Fruit fly (Drosophila melanogaster) whole organism, adult: ENCODE measurements around the gene jet.
A peak's percentile ranks its signal among the peaks of the same experiment; 100 is the strongest.

Source experiments
- CG11617 ChIP-seq: fragments of 200-800 bp; sonication (Bioruptor generic); optimal IDR thresholded peaks from 2 replicates; lab custom pipeline; 2017; ENCODE audit warnings: mild to moderate bottlenecking, missing biosample characterization, missing genetic modification reagents, missing genetic modification characterization
- CG12768 ChIP-seq: fragments of 200-800 bp; sonication (Bioruptor generic); optimal IDR thresholded peaks from 2 replicates; lab custom pipeline; 2017; ENCODE audit warnings: missing biosample characterization, missing genetic modification characterization, mild to moderate bottlenecking, moderate library complexity, missing genetic modification reagents
- CG14711 ChIP-seq: fragments of 200-800 bp; sonication (Bioruptor generic); optimal IDR thresholded peaks from 2 replicates; lab custom pipeline; 2018; ENCODE audit warnings: missing biosample characterization, mild to moderate bottlenecking, missing genetic modification characterization, moderate library complexity
- CG1620 ChIP-seq: fragments of 200-800 bp; sonication (Bioruptor generic); optimal IDR thresholded peaks from 2 replicates; lab custom pipeline; 2016; ENCODE audit warnings: missing biosample characterization, missing genetic modification characterization
- CG33017 ChIP-seq: fragments of 200-800 bp; sonication (Bioruptor generic); optimal IDR thresholded peaks from 2 replicates; lab custom pipeline; 2018; ENCODE audit warnings: missing biosample characterization, mild to moderate bottlenecking, missing genetic modification characterization, moderate library complexity
- CG5204 ChIP-seq: fragments of 200-800 bp; sonication (Bioruptor generic); optimal IDR thresholded peaks from 2 replicates; lab custom pipeline; 2016; ENCODE audit warnings: missing biosample characterization, missing genetic modification characterization
- CG7045 ChIP-seq: fragments of 200-800 bp; sonication (Bioruptor generic); optimal IDR thresholded peaks from 2 replicates; lab custom pipeline; 2017; ENCODE audit warnings: missing biosample characterization, mild to moderate bottlenecking, missing genetic modification characterization
- CG7101 ChIP-seq: fragments of 200-800 bp; sonication (Bioruptor generic); optimal IDR thresholded peaks from 2 replicates; lab custom pipeline; 2018; ENCODE audit warnings: missing biosample characterization, mild to moderate bottlenecking, missing genetic modification characterization, moderate library complexity
- Clk ChIP-seq: fragments of 200-800 bp; sonication (Bioruptor generic); optimal IDR thresholded peaks from 2 replicates; lab custom pipeline; 2017; ENCODE audit warnings: missing biosample characterization, missing genetic modification characterization
- Crg-1 ChIP-seq: fragments of 200-800 bp; sonication (Bioruptor generic); optimal IDR thresholded peaks from 2 replicates; lab custom pipeline; 2016; ENCODE audit warnings: missing biosample characterization, missing genetic modification characterization
- Hr96 ChIP-seq: fragments of 200-800 bp; sonication (Bioruptor generic); optimal IDR thresholded peaks from 2 replicates; lab custom pipeline; 2016; ENCODE audit warnings: missing biosample characterization, missing genetic modification characterization
- Mnt ChIP-seq: fragments of 200-800 bp; sonication (Bioruptor generic); optimal IDR thresholded peaks from 2 replicates; lab custom pipeline; 2016; ENCODE audit warnings: missing biosample characterization, mild to moderate bottlenecking, missing genetic modification characterization
- bab1 ChIP-seq: fragments of 200-800 bp; sonication (Bioruptor generic); optimal IDR thresholded peaks from 3 replicates; lab custom pipeline; 2019; ENCODE audit warnings: missing biosample characterization, mild to moderate bottlenecking, missing genetic modification characterization, moderate library complexity
- cic ChIP-seq: fragments of 200-800 bp; sonication (Bioruptor generic); optimal IDR thresholded peaks from 2 replicates; lab custom pipeline; 2017; ENCODE audit warnings: missing biosample characterization, mild to moderate bottlenecking, missing genetic modification characterization, moderate library complexity
- cnc ChIP-seq, 2 experiments: fragments of >200 bp; optimal IDR thresholded peaks; 2 replicates each; lab custom pipeline; 2017
- kay ChIP-seq: fragments of 200-800 bp; sonication (Bioruptor generic); peaks from one replicate; lab custom pipeline; 2016; ENCODE audit warnings: missing biosample characterization, missing genetic modification characterization, borderline replicate concordance
- ovo ChIP-seq: fragments of 200-800 bp; sonication (Bioruptor generic); optimal IDR thresholded peaks from 2 replicates; lab custom pipeline; 2016; ENCODE audit warnings: missing biosample characterization, missing genetic modification characterization
- pad ChIP-seq: fragments of 200-800 bp; sonication (Bioruptor generic); optimal IDR thresholded peaks from 3 replicates; lab custom pipeline; 2017; ENCODE audit warnings: missing biosample characterization, missing genetic modification characterization, mild to moderate bottlenecking, moderate library complexity, missing genetic modification reagents
- tj ChIP-seq: fragments of 200-800 bp; sonication (Bioruptor generic); optimal IDR thresholded peaks from 3 replicates; lab custom pipeline; 2017; ENCODE audit warnings: missing biosample characterization, mild to moderate bottlenecking, missing genetic modification characterization, moderate library complexity
- toe ChIP-seq: fragments of 200-800 bp; sonication (Bioruptor generic); optimal IDR thresholded peaks from 2 replicates; lab custom pipeline; 2016; ENCODE audit warnings: missing biosample characterization, missing genetic modification characterization

The jet gene

DNA sequence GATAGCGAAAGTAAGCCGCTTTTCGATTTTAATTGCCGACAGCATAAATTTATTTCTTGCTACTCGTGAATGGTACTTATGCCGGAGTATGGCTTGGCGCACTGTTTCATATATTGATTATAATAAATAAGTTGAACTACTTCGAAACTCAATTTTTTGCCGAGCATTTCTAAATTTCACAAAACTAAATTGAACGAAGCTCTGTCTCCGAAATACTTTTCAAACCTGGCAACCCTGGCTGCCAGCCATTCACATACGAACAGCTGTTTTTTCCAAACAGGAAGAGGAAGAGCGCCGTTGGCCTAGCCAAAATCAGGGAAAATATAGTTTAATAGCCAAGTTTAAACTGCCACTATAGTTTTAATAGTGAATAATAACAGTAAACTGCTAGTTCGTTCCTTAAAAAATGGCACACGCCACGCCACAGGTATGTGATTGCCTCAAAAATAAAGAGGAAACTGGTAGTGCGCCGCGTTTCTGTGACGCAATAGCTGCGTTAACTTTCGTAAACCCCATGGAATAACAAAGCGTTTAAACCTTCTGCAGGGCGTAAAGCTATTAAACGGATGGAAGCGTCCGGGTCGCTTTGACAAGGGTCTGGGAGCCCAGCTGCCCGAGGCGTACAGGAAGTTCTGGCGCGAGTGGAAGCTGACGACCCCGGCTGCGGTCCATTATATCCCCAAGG is 24.3 kb upstream of the jet start, which contains the start of gene mRpL28:
mRpL28 (plus strand) TSS at position 246 of the 685 bp plus-strand sequence.
- TF ChIP-seq pad: no peak
- peak; percentile 94 for TF ChIP-seq CG14711 (tag; lab: Kevin White, UChicago)
- TF ChIP-seq bab1: peak; percentile 65
- peak; percentile 11 for TF ChIP-seq CG11617
- TF ChIP-seq Mnt (GFP tag; lab: Kevin White, UChicago): peak; percentile 44
- TF ChIP-seq kay: no peak
- TF ChIP-seq tj: peak; percentile 2
- peak; percentile 15 for TF ChIP-seq CG7101 (tag; lab: Kevin White, UChicago)

- TF ChIP-seq cnc (optimal IDR thresholded peaks at IDR 0.05; lab: Kevin White, UChicago) (no peak), Mnt (GFP tag; lab: Kevin White, UChicago) (peak; percentile 72), kay (no peak), CG7101 (tag; lab: Kevin White, UChicago) (peak; percentile 25), ovo (GFP tag; lab: Kevin White, UChicago) (no peak), Clk (GFP tag; lab: Kevin White, UChicago) (no peak), bab1 (peak; percentile 74), tj (peak; percentile 14), CG5204 (no peak), CG7045 (GFP tag; lab: Kevin White, UChicago) (no peak), CG33017 (no peak), toe (no peak), Crg-1 (peak; percentile 29), CG14711 (tag; lab: Kevin White, UChicago) (peak; percentile 66), CG1620 (GFP tag; lab: Kevin White, UChicago) (peak; percentile 50), pad (peak; percentile 26), cic (GFP tag; lab: Kevin White, UChicago) (peak; percentile 46), Hr96 (GFP tag; lab: Kevin White, UChicago) (no peak), CG11617 (peak; percentile 19), CG12768 (GFP tag; lab: Kevin White, UChicago) (no peak)
These were observed 21.8 kb upstream of the jet start, which contains the start of gene CG14043 for dm6 chr2L:4971329-4971798. TSS of gene CG14043 (plus strand) at chr2L:4971702.

dm6 chr2L:4968767-4969166 is 19.2 kb upstream of the jet start, which contains the start of the genes Scox and Polr1C:
TSS of gene Scox (minus strand) at chr2L:4968935.
TSS of gene Polr1C (plus strand) at chr2L:4969004.
- TF ChIP-seq ovo (GFP tag; lab: Kevin White, UChicago) (no peak), Mnt (GFP tag; lab: Kevin White, UChicago) (peak; percentile 87), CG33017 (no peak), cic (GFP tag; lab: Kevin White, UChicago) (no peak), CG7045 (GFP tag; lab: Kevin White, UChicago) (no peak)

DNA sequence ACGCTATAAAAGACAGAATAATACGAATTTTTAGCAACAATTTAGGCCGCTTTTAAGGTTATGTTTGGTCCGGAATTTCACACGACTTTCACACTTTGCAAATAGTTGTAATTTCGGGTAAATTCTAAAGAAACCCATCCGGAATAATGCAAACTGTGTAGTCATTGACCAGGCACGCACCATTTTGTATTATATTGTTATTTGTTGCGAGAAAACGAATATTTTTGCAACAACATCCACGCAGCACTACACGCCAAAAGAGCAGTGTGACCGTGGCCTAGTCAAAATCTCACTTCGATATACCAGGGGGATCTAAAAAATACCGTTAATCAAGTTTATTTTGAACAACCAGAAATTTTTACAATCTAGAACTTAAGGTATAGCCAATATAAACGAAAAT is 17.9 kb upstream of the jet start, which contains the start of gene eIF3i:
eIF3i (minus strand) TSS at position 265 of the 400 bp plus-strand sequence.
- no peak for TF ChIP-seq CG7101 (tag; lab: Kevin White, UChicago)
- peak; percentile 50 for TF ChIP-seq Mnt (GFP tag; lab: Kevin White, UChicago)
- TF ChIP-seq CG11617: no peak
- TF ChIP-seq Clk (GFP tag; lab: Kevin White, UChicago): no peak

DNA sequence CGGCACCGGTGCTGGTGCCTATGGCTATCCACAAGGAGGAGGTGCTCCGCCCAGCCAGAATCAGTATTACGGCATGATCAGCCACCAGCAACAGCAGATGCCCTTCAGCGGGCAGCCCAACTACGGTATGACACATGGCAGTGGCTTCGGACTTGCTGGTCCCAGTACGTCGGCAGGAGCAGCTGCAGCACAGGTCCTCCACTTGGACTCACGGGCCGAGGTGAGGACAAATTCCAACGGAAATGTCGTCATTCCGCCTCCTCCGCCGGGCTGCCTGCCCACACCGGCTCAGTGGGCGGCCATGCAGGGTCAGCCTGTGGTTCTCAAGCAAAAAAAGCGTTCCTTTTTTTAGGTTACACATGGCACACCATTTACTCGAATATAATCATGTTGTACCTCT is 16.3 kb upstream of the jet start:
- TF ChIP-seq CG7045 (GFP tag; lab: Kevin White, UChicago): no peak
- no peak for TF ChIP-seq CG1620 (GFP tag; lab: Kevin White, UChicago)
- TF ChIP-seq CG14711 (tag; lab: Kevin White, UChicago): no peak

DNA sequence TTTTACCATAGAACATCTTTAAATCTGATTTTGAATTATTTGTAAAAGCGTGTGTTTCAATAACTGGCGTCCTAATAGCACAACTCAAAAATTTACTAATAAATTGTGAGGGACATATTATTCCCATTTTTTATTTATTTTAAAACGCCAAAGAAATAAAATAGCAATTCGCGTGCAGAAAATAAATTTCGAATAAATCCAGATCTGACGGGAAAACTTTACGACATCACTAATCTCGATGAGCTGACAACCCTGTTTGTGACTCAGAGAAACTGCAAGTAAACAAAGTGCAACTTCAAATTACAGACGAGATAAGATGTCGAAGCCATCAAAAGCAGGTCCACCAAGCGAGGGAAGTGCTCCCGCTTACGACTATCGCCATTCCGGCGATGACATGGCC is 15.8 kb upstream of the jet start, which contains the start of gene CG34125:
CG34125 (plus strand) TSS at position 254 of the 400 bp plus-strand sequence.
- TF ChIP-seq CG5204 (no peak), Hr96 (GFP tag; lab: Kevin White, UChicago) (no peak), CG12768 (GFP tag; lab: Kevin White, UChicago) (peak; percentile 53), tj (peak; percentile 3), Clk (GFP tag; lab: Kevin White, UChicago) (peak; percentile 2), CG14711 (tag; lab: Kevin White, UChicago) (peak; percentile 96), pad (no peak), toe (no peak), bab1 (peak; percentile 13), CG7101 (tag; lab: Kevin White, UChicago) (peak; percentile 27), CG1620 (GFP tag; lab: Kevin White, UChicago) (peak; percentile 24), Crg-1 (no peak), CG11617 (peak; percentile 52), ovo (GFP tag; lab: Kevin White, UChicago) (no peak)

DNA sequence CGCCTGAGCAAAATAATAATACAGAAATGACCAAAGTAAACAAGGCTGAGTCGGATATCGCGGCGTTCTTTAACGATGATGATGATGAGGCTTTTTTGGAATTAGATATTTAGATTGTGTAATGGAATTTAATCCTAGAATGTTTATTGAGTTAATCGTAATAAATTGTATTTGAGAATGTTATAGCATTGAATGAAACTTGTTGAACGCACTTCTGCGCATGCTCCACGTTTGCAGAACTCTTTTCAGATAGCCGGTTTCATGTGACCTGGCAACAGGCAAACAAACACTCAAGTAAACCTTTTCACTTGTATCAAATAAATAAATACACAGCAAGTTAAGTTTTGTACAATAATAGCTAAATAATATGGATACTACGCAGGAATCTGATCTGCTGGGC is 8.5 kb upstream of the jet start, which contains the start of gene CG34124:
CG34124 (plus strand) TSS at position 301 of the 400 bp plus-strand sequence.
- TF ChIP-seq CG5204 (no peak), CG1620 (GFP tag; lab: Kevin White, UChicago) (no peak), cnc (optimal IDR thresholded peaks at IDR 0.05; lab: Kevin White, UChicago) (no peak), CG14711 (tag; lab: Kevin White, UChicago) (no peak), ovo (GFP tag; lab: Kevin White, UChicago) (no peak)
